Worm (Caenorhabditis elegans) whole organism, young adult: ENCODE data around the gene Y32B12B.8.

Experiments used
- F10E7.11 ChIP-seq: sonication (generic microtip); optimal IDR thresholded peaks from 2 replicates; lab custom pipeline; 2017; ENCODE audit warnings: mild to moderate bottlenecking, missing genetic modification characterization, moderate library complexity, missing compliant biosample characterization
- F33H1.4 ChIP-seq: fragments of 200-800 bp; sonication (Bioruptor generic); IDR thresholded peaks from 2 replicates; pipeline ENCODE4 v1.3.6; 2022; ENCODE audit warnings: missing genetic modification reagents, missing genetic modification characterization, missing compliant biosample characterization
- F57A8.1 ChIP-seq: fragments of 200-800 bp; sonication (Bioruptor generic); optimal IDR thresholded peaks from 2 replicates; lab custom pipeline; 2018; ENCODE audit warnings: mild to moderate bottlenecking, missing genetic modification characterization, moderate library complexity, missing compliant biosample characterization
- F57C9.4 ChIP-seq: sonication (generic microtip); optimal IDR thresholded peaks from 2 replicates; lab custom pipeline; 2017; ENCODE audit warnings: mild to moderate bottlenecking, missing genetic modification characterization, missing compliant biosample characterization
- K11D2.4 ChIP-seq: fragments of 200-800 bp; sonication (Bioruptor generic); IDR thresholded peaks from 2 replicates; pipeline ENCODE4 v1.3.6; 2022; ENCODE audit warnings: missing genetic modification reagents, missing genetic modification characterization, missing compliant biosample characterization
- T07F8.4 ChIP-seq: sonication (generic microtip); optimal IDR thresholded peaks from 2 replicates; lab custom pipeline; 2016; ENCODE audit warnings: mild to moderate bottlenecking, missing genetic modification characterization, moderate library complexity, missing compliant biosample characterization
- Y67H2A.10 ChIP-seq: fragments of 200-800 bp; sonication (Bioruptor generic); conservative IDR thresholded peaks from 2 replicates; pipeline ENCODE4 v1.3.6; 2022; ENCODE audit warnings: missing genetic modification reagents, missing genetic modification characterization, missing compliant biosample characterization
- Y79H2A.3 ChIP-seq: fragments of 200-800 bp; sonication (Bioruptor generic); conservative IDR thresholded peaks from 2 replicates; pipeline ENCODE4 v1.3.6; 2022; ENCODE audit warnings: missing genetic modification reagents, missing genetic modification characterization, missing compliant biosample characterization
- aptf-2 ChIP-seq: fragments of 200-800 bp; sonication (Bioruptor generic); conservative IDR thresholded peaks from 2 replicates; pipeline ENCODE4 v1.3.6; 2022; ENCODE audit warnings: missing genetic modification reagents, missing genetic modification characterization, missing compliant biosample characterization
- attf-6 ChIP-seq: fragments of 200-800 bp; sonication (Bioruptor generic); IDR thresholded peaks from 2 replicates; pipeline ENCODE4 v1.3.6; 2022; ENCODE audit warnings: missing genetic modification reagents, missing genetic modification characterization, missing compliant biosample characterization
- bed-1 ChIP-seq: fragments of 200-800 bp; sonication (Bioruptor generic); IDR thresholded peaks from 2 replicates; pipeline ENCODE4 v1.3.6; 2022; ENCODE audit warnings: missing genetic modification reagents, missing genetic modification characterization, missing compliant biosample characterization
- cebp-2 ChIP-seq: fragments of 200-800 bp; sonication (Bioruptor generic); IDR thresholded peaks from 2 replicates; pipeline ENCODE4 v1.3.6; 2022; ENCODE audit warnings: missing genetic modification characterization, missing compliant biosample characterization
- ceh-27 ChIP-seq: fragments of 200-800 bp; sonication (Bioruptor generic); optimal IDR thresholded peaks from 2 replicates; lab custom pipeline; 2018; ENCODE audit warnings: mild to moderate bottlenecking, missing genetic modification characterization, moderate library complexity, missing compliant biosample characterization
- ceh-58 ChIP-seq: fragments of 200-800 bp; sonication (Bioruptor generic); IDR thresholded peaks from 2 replicates; pipeline ENCODE4 v1.3.6; 2022; ENCODE audit warnings: missing genetic modification characterization, missing compliant biosample characterization
- dpl-1 ChIP-seq: fragments of 150-350 bp; optimal IDR thresholded peaks from 2 replicates; lab custom pipeline; 2014; ENCODE audit warnings: missing biosample characterization, missing genetic modification reagents, missing genetic modification characterization
- egl-18 ChIP-seq: fragments of 200-800 bp; sonication (Bioruptor generic); IDR thresholded peaks from 2 replicates; pipeline ENCODE4 v1.3.6; 2022; ENCODE audit warnings: missing genetic modification reagents, missing genetic modification characterization, missing compliant biosample characterization
- egl-44 ChIP-seq: fragments of 200-800 bp; sonication (Bioruptor generic); IDR thresholded peaks from 2 replicates; pipeline ENCODE4 v1.3.6; 2022; ENCODE audit warnings: missing genetic modification reagents, missing genetic modification characterization, missing compliant biosample characterization
- ekl-4 ChIP-seq: fragments of 200-800 bp; sonication (Bioruptor generic); IDR thresholded peaks from 2 replicates; pipeline ENCODE4 v1.3.6; 2022; ENCODE audit warnings: missing genetic modification reagents, missing genetic modification characterization, missing compliant biosample characterization
- fkh-3 ChIP-seq: sonication (generic microtip); optimal IDR thresholded peaks from 2 replicates; lab custom pipeline; 2016; ENCODE audit warnings: mild to moderate bottlenecking, missing genetic modification characterization, missing compliant biosample characterization
- hlh-26 ChIP-seq: fragments of 200-800 bp; sonication (Bioruptor generic); conservative IDR thresholded peaks from 2 replicates; pipeline ENCODE4 v1.3.6; 2022; ENCODE audit warnings: missing genetic modification reagents, missing genetic modification characterization, missing compliant biosample characterization
- hrde-1 ChIP-seq: sonication (generic microtip); optimal IDR thresholded peaks from 2 replicates; lab custom pipeline; 2016; ENCODE audit warnings: missing genetic modification characterization, mild to moderate bottlenecking, missing compliant biosample characterization, moderate library complexity, missing genotype, missing genetic modification reagents, borderline replicate concordance
- hsf-1 ChIP-seq: fragments of 200-800 bp; sonication (Bioruptor generic); IDR thresholded peaks from 2 replicates; pipeline ENCODE4 v1.3.6; 2022; ENCODE audit warnings: missing genetic modification reagents, missing genetic modification characterization, missing compliant biosample characterization
- let-526 ChIP-seq: fragments of 200-800 bp; sonication (Bioruptor generic); IDR thresholded peaks from 2 replicates; pipeline ENCODE4 v1.3.6; 2022; ENCODE audit warnings: missing genetic modification reagents, missing genetic modification characterization, missing compliant biosample characterization
- let-607 ChIP-seq, 2 experiments: fragments of 200-800 bp in 1 of 2; sonication (Bioruptor generic) in 1 of 2; sonication (generic microtip) in 1 of 2; optimal IDR thresholded peaks; 2 replicates each; lab custom pipeline; 2016 to 2018; ENCODE audit warnings: mild to moderate bottlenecking in 2 of 2, missing compliant biosample characterization in 2 of 2, missing genetic modification characterization in 2 of 2, moderate library complexity in 2 of 2, missing genotype in 1 of 2
- lin-40 ChIP-seq: sonication (generic microtip); optimal IDR thresholded peaks from 2 replicates; lab custom pipeline; 2016; ENCODE audit warnings: missing genetic modification characterization, mild to moderate bottlenecking, missing compliant biosample characterization, missing genotype, missing genetic modification reagents
- lin-54 ChIP-seq: fragments of 200-800 bp; sonication (Bioruptor generic); optimal IDR thresholded peaks from 2 replicates; lab custom pipeline; 2018; ENCODE audit warnings: mild to moderate bottlenecking, missing genetic modification characterization, missing compliant biosample characterization
- lsy-27 ChIP-seq: sonication (generic microtip); optimal IDR thresholded peaks from 2 replicates; lab custom pipeline; 2017; ENCODE audit warnings: missing genetic modification characterization, mild to moderate bottlenecking, missing compliant biosample characterization, antibody characterized with exemption, missing genotype, borderline replicate concordance; ENCODE audit not compliant: insufficient read depth
- madf-3 ChIP-seq: fragments of 200-800 bp; sonication (Bioruptor generic); IDR thresholded peaks from 2 replicates; pipeline ENCODE4 v1.3.6; 2022; ENCODE audit warnings: missing genetic modification reagents, missing genetic modification characterization, missing compliant biosample characterization
- madf-6 ChIP-seq: fragments of 200-800 bp; sonication (Bioruptor generic); IDR thresholded peaks from 2 replicates; pipeline ENCODE4 v1.3.6; 2022; ENCODE audit warnings: missing genetic modification reagents, missing genetic modification characterization, missing compliant biosample characterization
- mcd-1 ChIP-seq: fragments of 200-800 bp; sonication (Bioruptor generic); IDR thresholded peaks from 2 replicates; pipeline ENCODE4 v1.3.6; 2022; ENCODE audit warnings: missing genetic modification reagents, missing genetic modification characterization, missing compliant biosample characterization
- mxl-1 ChIP-seq: sonication (generic microtip); optimal IDR thresholded peaks from 2 replicates; lab custom pipeline; 2016; ENCODE audit warnings: missing genetic modification characterization, missing compliant biosample characterization
- nhr-179 ChIP-seq: sonication (generic microtip); optimal IDR thresholded peaks from 2 replicates; lab custom pipeline; 2016; ENCODE audit warnings: mild to moderate bottlenecking, missing genetic modification characterization, missing compliant biosample characterization
- rec-8 ChIP-seq, 2 experiments: sonication (generic microtip); optimal IDR thresholded peaks; 2 replicates each; lab custom pipeline; 2016; ENCODE audit warnings: mild to moderate bottlenecking in 2 of 2, missing genetic modification characterization in 2 of 2, missing genetic modification reagents in 2 of 2, missing genotype in 2 of 2, missing biosample characterization in 1 of 2, missing compliant biosample characterization in 1 of 2, moderate library complexity in 1 of 2
- sea-2 ChIP-seq: fragments of 200-800 bp; sonication (Bioruptor generic); IDR thresholded peaks from 2 replicates; pipeline ENCODE4 v1.3.6; 2022; ENCODE audit warnings: missing genetic modification characterization, missing compliant biosample characterization
- snpc-1.1 ChIP-seq: sonication (generic microtip); optimal IDR thresholded peaks from 2 replicates; lab custom pipeline; 2017; ENCODE audit warnings: missing genetic modification characterization, mild to moderate bottlenecking, missing compliant biosample characterization, antibody characterized with exemption, moderate library complexity, missing genotype, missing genetic modification reagents; ENCODE audit not compliant: insufficient read depth
- sptf-2 ChIP-seq: fragments of 200-800 bp; sonication (Bioruptor generic); optimal IDR thresholded peaks from 2 replicates; lab custom pipeline; 2018; ENCODE audit warnings: mild to moderate bottlenecking, missing genetic modification characterization, missing compliant biosample characterization
- xnd-1 ChIP-seq: sonication (generic microtip); optimal IDR thresholded peaks from 2 replicates; lab custom pipeline; 2016; ENCODE audit warnings: missing genotype, missing genetic modification reagents, missing genetic modification characterization, missing compliant biosample characterization
- ztf-18 ChIP-seq: sonication (generic microtip); optimal IDR thresholded peaks from 2 replicates; lab custom pipeline; 2016; ENCODE audit warnings: missing genotype, mild to moderate bottlenecking, missing genetic modification characterization, missing compliant biosample characterization
- ztf-26 ChIP-seq: sonication (generic microtip); optimal IDR thresholded peaks from 2 replicates; lab custom pipeline; 2017; ENCODE audit warnings: missing genetic modification characterization, missing compliant biosample characterization

The Y32B12B.8 gene

ce11 chrV:16575900-16576299 lies 40.6 kb downstream of the Y32B12B.8 start, which contains the start of gene str-151:
Gene str-151 (plus strand): TSS chrV:16576200.
- TF ChIP-seq T07F8.4 (no peak), hrde-1 (tag; lab: Kevin White, UChicago) (no peak), let-607 (tag; optimal IDR thresholded peaks at IDR 0.05; lab: Kevin White, UChicago) (no peak), mxl-1 (tag; lab: Kevin White, UChicago) (no peak), hlh-26 (GFP tag; lab: Robert Waterston, UW) (no peak), xnd-1 (tag; lab: Kevin White, UChicago) (no peak), hsf-1 (no peak), F57C9.4 (tag; lab: Kevin White, UChicago) (no peak), bed-1 (GFP tag; lab: Robert Waterston, UW) (no peak), ztf-26 (tag; lab: Kevin White, UChicago) (no peak), ztf-18 (tag; lab: Kevin White, UChicago) (no peak), egl-18 (GFP tag; lab: Robert Waterston, UW) (no peak), sea-2 (no peak), Y79H2A.3 (GFP tag; lab: Robert Waterston, UW) (no peak), rec-8 (tag; optimal IDR thresholded peaks at IDR 0.05; lab: Kevin White, UChicago) (no peak), mcd-1 (GFP tag; lab: Robert Waterston, UW) (no peak)
- TF ChIP-seq, all 124 proteins: peak for 0

ce11 chrV:16580424-16580823 lies 45.2 kb downstream of the Y32B12B.8 start, which contains the start of gene nhr-271:
Gene nhr-271 (minus strand): TSS chrV:16580524.
- TF ChIP-seq aptf-2 (GFP tag; lab: Robert Waterston, UW) (no peak), F57A8.1 (GFP tag; lab: Kevin White, UChicago) (no peak), egl-44 (GFP tag; lab: Robert Waterston, UW) (no peak), madf-3 (GFP tag; lab: Robert Waterston, UW) (no peak), F33H1.4 (GFP tag; lab: Robert Waterston, UW) (no peak), K11D2.4 (GFP tag; lab: Robert Waterston, UW) (no peak), lin-40 (tag; lab: Kevin White, UChicago) (no peak), mxl-1 (tag; lab: Kevin White, UChicago) (no peak), fkh-3 (tag; lab: Kevin White, UChicago) (no peak), attf-6 (GFP tag; lab: Robert Waterston, UW) (no peak), snpc-1.1 (no peak), ekl-4 (no peak), sptf-2 (GFP tag; lab: Kevin White, UChicago) (no peak), ceh-27 (GFP tag; lab: Kevin White, UChicago) (no peak)
- TF ChIP-seq, all 124 proteins: peak for 0

DNA sequence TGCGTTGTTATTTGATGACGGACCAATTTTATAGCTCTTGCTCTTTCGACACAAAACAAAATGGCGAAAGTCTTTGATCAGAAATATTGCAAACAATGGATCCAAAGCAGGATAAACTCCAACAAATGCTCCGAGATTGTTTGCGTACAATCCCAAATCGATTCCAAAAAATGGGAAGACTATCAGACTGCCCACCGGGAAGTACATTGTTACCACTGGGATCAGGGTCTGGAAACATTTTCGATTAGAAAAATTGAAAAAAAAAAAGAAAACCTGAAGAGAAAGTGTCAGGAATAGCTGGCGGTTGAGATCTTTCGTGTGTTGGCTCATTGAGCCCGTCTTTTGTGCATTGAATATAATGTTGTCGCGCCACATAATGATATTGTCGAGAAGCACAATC lies 45.8 kb downstream of the Y32B12B.8 start:
- no peak for TF ChIP-seq nhr-179 (tag; lab: Kevin White, UChicago)
- TF ChIP-seq cebp-2 = no peak
- no peak for TF ChIP-seq Y79H2A.3 (GFP tag; lab: Robert Waterston, UW)
- no peak for TF ChIP-seq madf-6 (GFP tag; lab: Robert Waterston, UW)
- TF ChIP-seq Y67H2A.10 (GFP tag; lab: Robert Waterston, UW) = no peak
- no peak for TF ChIP-seq lsy-27 (tag; lab: Kevin White, UChicago)
- TF ChIP-seq lin-54 = no peak
- TF ChIP-seq ceh-58 (GFP tag; lab: Robert Waterston, UW) = no peak
- no peak for TF ChIP-seq hlh-26 (GFP tag; lab: Robert Waterston, UW)
- TF ChIP-seq F10E7.11 (tag; lab: Kevin White, UChicago) = no peak
- no peak for TF ChIP-seq ztf-18 (tag; lab: Kevin White, UChicago)
- TF ChIP-seq dpl-1 (GFP tag; lab: Kevin White, UChicago) = no peak
- no peak for TF ChIP-seq let-526 (GFP tag; lab: Robert Waterston, UW)
- TF ChIP-seq madf-3 (GFP tag; lab: Robert Waterston, UW) = no peak
- TF ChIP-seq hrde-1 (tag; lab: Kevin White, UChicago) = no peak
